Worm (Caenorhabditis elegans): ENCODE measurements around the gene T01H3.2.

T01H3.2 gene

ce11 chrII:7889321-7889720 lies 11.5 kb upstream of the T01H3.2 start:
- TF ChIP-seq alr-1 (tag; optimal IDR thresholded peaks at IDR 0.05): no peak
- no peak for TF ChIP-seq elt-1 (tag; optimal IDR thresholded peaks at IDR 0.05)
- peak; percentile 1 for TF ChIP-seq gmeb-1 (tag; optimal IDR thresholded peaks at IDR 0.05)
- TF ChIP-seq unc-39 (tag; optimal IDR thresholded peaks at IDR 0.05): no peak
- no peak for TF ChIP-seq nhr-23 (tag; optimal IDR thresholded peaks at IDR 0.05)
- no peak for TF ChIP-seq nhr-12 (tag; optimal IDR thresholded peaks at IDR 0.05)
- TF ChIP-seq nhr-21 (tag; optimal IDR thresholded peaks at IDR 0.05): no peak
- no peak for TF ChIP-seq ama-1 (optimal IDR thresholded peaks at IDR 0.05)
- TF ChIP-seq ceh-82 (tag; optimal IDR thresholded peaks at IDR 0.05): no peak
- peak; percentile 64 for TF ChIP-seq sma-9 (GFP tag; optimal IDR thresholded peaks at IDR 0.05)
- no peak for TF ChIP-seq sma-9 (tag; optimal IDR thresholded peaks at IDR 0.05)
- TF ChIP-seq nhr-10 (tag; optimal IDR thresholded peaks at IDR 0.05): no peak
- peak; percentile 27 for TF ChIP-seq fos-1 (tag; optimal IDR thresholded peaks at IDR 0.05)
- TF ChIP-seq blmp-1 (tag; optimal IDR thresholded peaks at IDR 0.05; ENCODE audit: insufficient read depth): no peak
- TF ChIP-seq nhr-11 (tag; optimal IDR thresholded peaks at IDR 0.05): no peak
- TF ChIP-seq ztf-11 (tag; optimal IDR thresholded peaks at IDR 0.05): no peak
- TF ChIP-seq C34F6.9 (tag; optimal IDR thresholded peaks at IDR 0.05): no peak
- no peak for TF ChIP-seq snpc-4 (tag; optimal IDR thresholded peaks at IDR 0.05)
- no peak for TF ChIP-seq R02D3.7 (tag; optimal IDR thresholded peaks at IDR 0.05)

- TF ChIP-seq sma-9 (GFP tag; optimal IDR thresholded peaks at IDR 0.05) (peak; percentile 19), sma-9 (tag; optimal IDR thresholded peaks at IDR 0.05) (no peak), C34F6.9 (tag; optimal IDR thresholded peaks at IDR 0.05) (peak; percentile 18), ceh-16 (tag; optimal IDR thresholded peaks at IDR 0.05) (no peak), crh-2 (tag; optimal IDR thresholded peaks at IDR 0.05) (peak; percentile 16), lsy-2 (tag; optimal IDR thresholded peaks at IDR 0.05) (peak in 1 of 2 experiments; percentile 42), skn-1 (tag; optimal IDR thresholded peaks at IDR 0.05) (peak; percentile 16), nhr-129 (tag; optimal IDR thresholded peaks at IDR 0.05) (peak; percentile 57), F13H6.1 (tag; optimal IDR thresholded peaks at IDR 0.05) (peak; percentile 40), aly-2 (tag; optimal IDR thresholded peaks at IDR 0.05) (no peak)
These were observed 11.0 kb upstream of the T01H3.2 start for ce11 chrII:7888759-7889158.

ce11 chrII:7887295-7887694 lies 9.5 kb upstream of the T01H3.2 start:
- TF ChIP-seq lin-11 (tag; optimal IDR thresholded peaks at IDR 0.05) (peak; percentile 21), skn-1 (tag; optimal IDR thresholded peaks at IDR 0.05) (peak; percentile 28), ztf-4 (tag; optimal IDR thresholded peaks at IDR 0.05) (peak; percentile 75), unc-62 (GFP tag; optimal IDR thresholded peaks at IDR 0.05) (no peak), nhr-129 (tag; optimal IDR thresholded peaks at IDR 0.05) (peak; percentile 92), C34F6.9 (tag; optimal IDR thresholded peaks at IDR 0.05) (peak; percentile 88), F13H6.1 (tag; optimal IDR thresholded peaks at IDR 0.05) (no peak), ZK546.5 (tag; optimal IDR thresholded peaks at IDR 0.05) (no peak), mdl-1 (tag; optimal IDR thresholded peaks at IDR 0.05) (no peak), gmeb-1 (tag; optimal IDR thresholded peaks at IDR 0.05) (no peak), lin-39 (tag; optimal IDR thresholded peaks at IDR 0.05) (no peak), ama-1 (optimal IDR thresholded peaks at IDR 0.05) (peak; percentile 41), nhr-21 (tag; optimal IDR thresholded peaks at IDR 0.05) (peak; percentile 6), lsy-2 (tag; optimal IDR thresholded peaks at IDR 0.05) (peak in 1 of 2 experiments; percentile 77), egl-27 (tag; optimal IDR thresholded peaks at IDR 0.05) (no peak), ceh-16 (tag; optimal IDR thresholded peaks at IDR 0.05) (no peak), nhr-25 (tag; optimal IDR thresholded peaks at IDR 0.05) (peak; percentile 6), nhr-11 (tag; optimal IDR thresholded peaks at IDR 0.05) (no peak), crh-2 (tag; optimal IDR thresholded peaks at IDR 0.05) (peak; percentile 85), dmd-4 (tag; optimal IDR thresholded peaks at IDR 0.05) (no peak), zag-1 (tag; optimal IDR thresholded peaks at IDR 0.05) (peak; percentile 83), ceh-82 (tag; optimal IDR thresholded peaks at IDR 0.05) (no peak), unc-55 (GFP tag; optimal IDR thresholded peaks at IDR 0.05) (peak; percentile 44), elt-1 (tag; optimal IDR thresholded peaks at IDR 0.05) (no peak), lin-13 (GFP tag; optimal IDR thresholded peaks at IDR 0.05) (peak; percentile 17), nhr-6 (tag; optimal IDR thresholded peaks at IDR 0.05) (no peak), sma-9 (GFP tag; optimal IDR thresholded peaks at IDR 0.05) (peak; percentile 40), sma-9 (tag; optimal IDR thresholded peaks at IDR 0.05) (no peak), sma-3 (GFP tag; optimal IDR thresholded peaks at IDR 0.05) (no peak), fos-1 (tag; optimal IDR thresholded peaks at IDR 0.05) (peak; percentile 58), nhr-237 (tag; optimal IDR thresholded peaks at IDR 0.05) (no peak), mab-5 (tag; optimal IDR thresholded peaks at IDR 0.05) (no peak), mbf-1 (tag; optimal IDR thresholded peaks at IDR 0.05) (no peak)

Data from whole organism, L2 larva.